Worm (Caenorhabditis elegans): ENCODE data around the gene chc-1.

- TF ChIP-seq scrt-1 (GFP tag; IDR thresholded peaks at IDR 0.05) (no peak), ets-7 (tag; optimal IDR thresholded peaks at IDR 0.05) (no peak), hmg-4 (GFP tag; optimal IDR thresholded peaks at IDR 0.05) (no peak), aly-1 (tag; optimal IDR thresholded peaks at IDR 0.05) (no peak), ama-1 (optimal IDR thresholded peaks at IDR 0.05) (no peak), flt-1 (GFP tag; IDR thresholded peaks at IDR 0.05) (no peak), hnd-1 (tag; optimal IDR thresholded peaks at IDR 0.05) (no peak), tra-4 (tag; optimal IDR thresholded peaks at IDR 0.05) (no peak), tbx-37 (GFP tag; conservative IDR thresholded peaks at IDR 0.05) (no peak), ceh-36 (tag; optimal IDR thresholded peaks at IDR 0.05) (no peak), B0310.2 (tag; optimal IDR thresholded peaks at IDR 0.05) (no peak)
Observed at ce11 chrIII:10195911-10196310, 7.7 kb upstream of the chc-1 start.

All from whole organism, early embryonic.